Worm (Caenorhabditis elegans) whole organism, midembryonic: ENCODE results near the gene lgc-38.

ENCODE experiments used
- flt-1 ChIP-seq: fragments of 200-800 bp; sonication (Bioruptor generic); IDR thresholded peaks from 2 replicates; pipeline ENCODE4 v1.3.6; 2022; ENCODE audit warnings: missing genetic modification characterization, missing compliant biosample characterization
- klf-2 ChIP-seq: fragments of 200-800 bp; sonication (Bioruptor generic); conservative IDR thresholded peaks from 2 replicates; pipeline ENCODE4 v1.3.6; 2022; ENCODE audit warnings: missing genetic modification reagents, missing genetic modification characterization, missing compliant biosample characterization

- TF ChIP-seq flt-1 (GFP tag; lab: Robert Waterston, UW) (no peak), klf-2 (no peak)
These were observed 59.7 kb downstream of the lgc-38 start, which contains the start of the genes ubc-18 and R01H2.8 for ce11 chrIII:7068520-7069113.
